Worm (Caenorhabditis elegans): ENCODE results near the gene ZK354.2.
"Not testable (repeated sequence)": the region's sequence is repeated elsewhere in the genome, so short reads cannot be mapped to it uniquely, and the experiment has no call there.

DNA sequence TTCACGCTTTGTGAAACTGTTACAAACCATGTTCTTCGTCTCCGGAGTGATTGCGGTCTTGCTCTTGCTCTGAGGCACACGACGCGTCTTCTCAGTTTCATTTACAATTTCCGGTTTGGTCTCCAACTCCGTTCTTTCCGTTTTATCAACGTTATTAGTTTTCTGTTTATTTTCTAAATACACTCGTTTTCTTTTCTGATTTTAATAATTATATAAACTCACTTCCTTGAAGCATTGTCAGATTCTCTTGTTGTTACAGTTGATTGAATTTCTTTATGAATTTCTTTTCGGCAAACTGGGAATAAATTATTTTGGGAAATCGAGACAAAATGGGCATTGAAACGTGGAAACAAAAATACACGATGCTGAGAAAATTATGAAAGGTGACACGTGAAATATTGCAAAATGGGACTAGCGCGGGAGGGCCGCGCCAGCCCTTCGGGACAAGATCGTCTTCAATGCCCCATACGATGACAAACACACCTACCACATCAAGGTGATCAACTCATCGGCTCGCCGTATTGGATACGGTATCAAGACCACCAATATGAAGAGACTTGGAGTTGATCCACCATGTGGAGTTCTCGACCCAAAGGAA, 5.1 kb upstream of the ZK354.2 start, which contains the start of the genes ZK354.9 and msp-58:
- not testable (repeated sequence) for TF ChIP-seq hnd-1 (tag; optimal IDR thresholded peaks at IDR 0.05); ama-1 (optimal IDR thresholded peaks at IDR 0.05); aly-1 (tag; optimal IDR thresholded peaks at IDR 0.05); tbx-11 (GFP tag; IDR thresholded peaks at IDR 0.05)
